Fruit fly (Drosophila melanogaster) whole organism, prepupa: Measurements from ENCODE around the gene Nrg.

Experiments
- Blimp-1 ChIP-seq: fragments of 200-800 bp; sonication (Bioruptor generic); optimal IDR thresholded peaks from 3 replicates; lab custom pipeline; 2017; ENCODE audit warnings: missing biosample characterization, missing genetic modification characterization, mild to moderate bottlenecking, moderate library complexity, missing genetic modification reagents
- CG11294 ChIP-seq: fragments of 200-800 bp; sonication (Bioruptor generic); IDR thresholded peaks from 2 replicates; pipeline ENCODE4 v1.3.6; 2022; ENCODE audit warnings: missing biosample characterization, missing genetic modification characterization
- CG11762 ChIP-seq: fragments of 200-800 bp; sonication (Bioruptor generic); optimal IDR thresholded peaks from 3 replicates; lab custom pipeline; 2016; ENCODE audit warnings: missing biosample characterization, missing genetic modification characterization; ENCODE audit not compliant: insufficient read depth
- CG11902 ChIP-seq: fragments of 200-800 bp; sonication (Bioruptor generic); optimal IDR thresholded peaks from 3 replicates; lab custom pipeline; 2016; ENCODE audit warnings: missing biosample characterization, missing genetic modification characterization
- CG15336 ChIP-seq: fragments of 200-800 bp; sonication (Bioruptor generic); IDR thresholded peaks from 2 replicates; pipeline ENCODE4 v1.3.6; 2022; ENCODE audit warnings: missing biosample characterization, missing genetic modification characterization
- CG1621 ChIP-seq: fragments of 200-800 bp; sonication (Bioruptor generic); optimal IDR thresholded peaks from 3 replicates; lab custom pipeline; 2018; ENCODE audit warnings: missing biosample characterization, mild to moderate bottlenecking, missing genetic modification characterization
- CG3032 ChIP-seq: fragments of 200-800 bp; optimal IDR thresholded peaks from 2 replicates; lab custom pipeline; 2019; ENCODE audit warnings: missing biosample characterization, mild to moderate bottlenecking, missing genetic modification characterization, moderate library complexity
- CG31627 ChIP-seq: fragments of 200-800 bp; sonication (Bioruptor generic); optimal IDR thresholded peaks from 3 replicates; lab custom pipeline; 2016; ENCODE audit warnings: missing biosample characterization, missing genetic modification characterization
- CG32006 ChIP-seq: fragments of 200-800 bp; sonication (Bioruptor generic); optimal IDR thresholded peaks from 3 replicates; lab custom pipeline; 2017; ENCODE audit warnings: missing biosample characterization, mild to moderate bottlenecking, missing genetic modification characterization
- CG34406 ChIP-seq: fragments of 200-800 bp; sonication (Bioruptor generic); optimal IDR thresholded peaks from 3 replicates; lab custom pipeline; 2016; ENCODE audit warnings: missing biosample characterization, missing genetic modification characterization
- CG3919 ChIP-seq: fragments of 200-800 bp; sonication (Bioruptor generic); optimal IDR thresholded peaks from 3 replicates; lab custom pipeline; 2016; ENCODE audit warnings: missing biosample characterization, missing genetic modification characterization
- CG4318 ChIP-seq: fragments of 200-800 bp; sonication (Bioruptor generic); optimal IDR thresholded peaks from 3 replicates; lab custom pipeline; 2017; ENCODE audit warnings: missing biosample characterization, mild to moderate bottlenecking, missing genetic modification characterization
- CG6163 ChIP-seq: fragments of 200-800 bp; sonication (Bioruptor generic); IDR thresholded peaks from 3 replicates; pipeline ENCODE4 v1.3.6; 2022; ENCODE audit warnings: missing biosample characterization, missing genetic modification characterization
- CG6808 ChIP-seq: fragments of 200-800 bp; sonication (Bioruptor generic); optimal IDR thresholded peaks from 3 replicates; lab custom pipeline; 2017; ENCODE audit warnings: missing biosample characterization, missing genetic modification characterization, mild to moderate bottlenecking, moderate library complexity, missing genetic modification reagents
- CG6854 ChIP-seq: fragments of 200-800 bp; sonication (Bioruptor generic); optimal IDR thresholded peaks from 2 replicates; lab custom pipeline; 2017; ENCODE audit warnings: missing biosample characterization, mild to moderate bottlenecking, missing genetic modification characterization
- CG7368 ChIP-seq: fragments of 200-800 bp; sonication (Bioruptor generic); optimal IDR thresholded peaks from 3 replicates; lab custom pipeline; 2016; ENCODE audit warnings: missing biosample characterization, missing genetic modification characterization
- CG8119 ChIP-seq: fragments of 200-800 bp; sonication (Bioruptor generic); IDR thresholded peaks from 3 replicates; pipeline ENCODE4 v1.3.6; 2022; ENCODE audit warnings: missing biosample characterization, missing genetic modification characterization
- CG8319 ChIP-seq: fragments of 200-800 bp; sonication (Bioruptor generic); optimal IDR thresholded peaks from 3 replicates; lab custom pipeline; 2016; ENCODE audit warnings: missing biosample characterization, missing genetic modification characterization
- CG8632 ChIP-seq: fragments of 200-800 bp; sonication (Bioruptor generic); optimal IDR thresholded peaks from 3 replicates; lab custom pipeline; 2016; ENCODE audit warnings: missing biosample characterization, missing genetic modification characterization
- CG9139 ChIP-seq: fragments of 200-800 bp; sonication (Bioruptor generic); optimal IDR thresholded peaks from 3 replicates; lab custom pipeline; 2017; ENCODE audit warnings: missing biosample characterization, mild to moderate bottlenecking, missing genetic modification characterization
- Eip75B ChIP-seq: fragments of 200-800 bp; sonication (Bioruptor generic); optimal IDR thresholded peaks from 3 replicates; lab custom pipeline; 2016; ENCODE audit warnings: missing biosample characterization, missing genetic modification characterization
- Eip78C ChIP-seq: fragments of 200-800 bp; sonication (Bioruptor generic); peaks from one replicate; lab custom pipeline; 2016; ENCODE audit warnings: missing biosample characterization, missing genetic modification characterization
- Ets21C ChIP-seq: fragments of 200-800 bp; sonication (Bioruptor generic); optimal IDR thresholded peaks from 3 replicates; lab custom pipeline; 2016; ENCODE audit warnings: missing biosample characterization, missing genetic modification characterization
- Ets96B ChIP-seq: fragments of 200-800 bp; optimal IDR thresholded peaks from 2 replicates; lab custom pipeline; 2019; ENCODE audit warnings: missing biosample characterization, mild to moderate bottlenecking, missing genetic modification characterization, moderate library complexity
- Gug ChIP-seq: fragments of 200-800 bp; sonication (Bioruptor generic); IDR thresholded peaks from 2 replicates; pipeline ENCODE4 v1.3.6; 2022; ENCODE audit warnings: missing biosample characterization, missing genetic modification characterization
- Hr38 ChIP-seq: sonication (Bioruptor generic); optimal IDR thresholded peaks from 2 replicates; lab custom pipeline; 2016; ENCODE audit warnings: missing biosample characterization, missing genetic modification characterization
- Hr39 ChIP-seq: fragments of 200-800 bp; sonication (Bioruptor generic); optimal IDR thresholded peaks from 2 replicates; lab custom pipeline; 2016; ENCODE audit warnings: missing biosample characterization, missing genetic modification characterization
- Hr4 ChIP-seq: fragments of 200-800 bp; sonication (Bioruptor generic); optimal IDR thresholded peaks from 3 replicates; lab custom pipeline; 2016; ENCODE audit warnings: missing biosample characterization, missing genetic modification characterization
- Lpt ChIP-seq: fragments of 200-800 bp; sonication (Bioruptor generic); optimal IDR thresholded peaks from 3 replicates; lab custom pipeline; 2016; ENCODE audit warnings: missing biosample characterization, missing genetic modification characterization
- Met ChIP-seq: fragments of 200-800 bp; sonication (Bioruptor generic); optimal IDR thresholded peaks from 3 replicates; lab custom pipeline; 2016; ENCODE audit warnings: missing biosample characterization, missing genetic modification characterization
- OdsH ChIP-seq: fragments of 200-800 bp; sonication (Bioruptor generic); optimal IDR thresholded peaks from 3 replicates; lab custom pipeline; 2016; ENCODE audit warnings: missing biosample characterization, missing genetic modification characterization
- Sox102F ChIP-seq: fragments of 200-800 bp; sonication (Bioruptor generic); optimal IDR thresholded peaks from 2 replicates; lab custom pipeline; 2016; ENCODE audit warnings: missing biosample characterization, mild to moderate bottlenecking, missing genetic modification characterization
- Sox14 ChIP-seq: fragments of 200-800 bp; sonication (Bioruptor generic); optimal IDR thresholded peaks from 3 replicates; lab custom pipeline; 2016; ENCODE audit warnings: missing biosample characterization, missing genetic modification characterization
- Sox15 ChIP-seq: fragments of 200-800 bp; sonication (Bioruptor generic); optimal IDR thresholded peaks from 3 replicates; lab custom pipeline; 2016; ENCODE audit warnings: missing biosample characterization, missing genetic modification characterization
- achi ChIP-seq: fragments of 200-800 bp; sonication (Bioruptor generic); optimal IDR thresholded peaks from 3 replicates; lab custom pipeline; 2016; ENCODE audit warnings: missing biosample characterization, missing genetic modification characterization
- acj6 ChIP-seq: fragments of 200-800 bp; sonication (Bioruptor generic); optimal IDR thresholded peaks from 3 replicates; lab custom pipeline; 2016; ENCODE audit warnings: missing biosample characterization, missing genetic modification characterization
- cyc ChIP-seq: fragments of 200-800 bp; sonication (Bioruptor generic); optimal IDR thresholded peaks from 3 replicates; lab custom pipeline; 2016; ENCODE audit warnings: missing biosample characterization, missing genetic modification characterization
- dac ChIP-seq: fragments of 200-800 bp; sonication (Bioruptor generic); optimal IDR thresholded peaks from 2 replicates; lab custom pipeline; 2017; ENCODE audit warnings: missing biosample characterization, mild to moderate bottlenecking, missing genetic modification characterization
- dsx ChIP-seq: fragments of 200-800 bp; optimal IDR thresholded peaks from 3 replicates; lab custom pipeline; 2019; ENCODE audit warnings: missing biosample characterization, mild to moderate bottlenecking, missing genetic modification characterization, moderate library complexity; ENCODE audit not compliant: poor library complexity, severe bottlenecking
- eg ChIP-seq: fragments of 200-800 bp; sonication (Bioruptor generic); IDR thresholded peaks from 3 replicates; pipeline ENCODE4 v1.3.6; 2022; ENCODE audit warnings: missing biosample characterization, missing genetic modification characterization
- esn ChIP-seq: fragments of 200-800 bp; sonication (Bioruptor generic); optimal IDR thresholded peaks from 2 replicates; lab custom pipeline; 2016; ENCODE audit warnings: missing biosample characterization, mild to moderate bottlenecking, missing genetic modification characterization, moderate library complexity
- fd59A ChIP-seq: fragments of 200-800 bp; sonication (Bioruptor generic); optimal IDR thresholded peaks from 2 replicates; lab custom pipeline; 2017; ENCODE audit warnings: missing biosample characterization, mild to moderate bottlenecking, missing genetic modification characterization, missing genetic modification reagents
- fkh ChIP-seq: fragments of 200-800 bp; sonication (Bioruptor generic); optimal IDR thresholded peaks from 3 replicates; lab custom pipeline; 2017; ENCODE audit warnings: missing biosample characterization, mild to moderate bottlenecking, missing genetic modification characterization, moderate library complexity
- lz ChIP-seq: fragments of 200-800 bp; sonication (Bioruptor generic); optimal IDR thresholded peaks from 3 replicates; lab custom pipeline; 2016; ENCODE audit warnings: missing biosample characterization, missing genetic modification characterization
- salr ChIP-seq, 2 experiments: fragments of 200-800 bp; sonication (Bioruptor generic); optimal IDR thresholded peaks; 3 replicates each; lab custom pipeline; 2016 to 2018; ENCODE audit warnings: missing biosample characterization in 2 of 2, missing genetic modification characterization in 2 of 2, mild to moderate bottlenecking in 1 of 2
- spab ChIP-seq: fragments of 200-800 bp; sonication (Bioruptor generic); optimal IDR thresholded peaks from 2 replicates; lab custom pipeline; 2017; ENCODE audit warnings: missing biosample characterization, mild to moderate bottlenecking, missing genetic modification characterization, missing genetic modification reagents
- ss ChIP-seq, 2 experiments: fragments of 200-800 bp; sonication (Bioruptor generic); optimal IDR thresholded peaks; 2 replicates in 1 of 2; 3 replicates in 1 of 2; lab custom pipeline; 2017 to 2018; ENCODE audit warnings: mild to moderate bottlenecking in 2 of 2, missing biosample characterization in 2 of 2, missing genetic modification characterization in 2 of 2, moderate library complexity in 1 of 2
- svp ChIP-seq: fragments of 200-800 bp; sonication (Bioruptor generic); peaks from one replicate; lab custom pipeline; 2016; ENCODE audit warnings: missing biosample characterization, missing genetic modification characterization
- topi ChIP-seq: fragments of 200-800 bp; sonication (Bioruptor generic); optimal IDR thresholded peaks from 3 replicates; lab custom pipeline; 2016; ENCODE audit warnings: missing biosample characterization, missing genetic modification characterization
- vri ChIP-seq: fragments of 200-800 bp; sonication (Bioruptor generic); optimal IDR thresholded peaks from 3 replicates; lab custom pipeline; 2016; ENCODE audit warnings: missing biosample characterization, mild to moderate bottlenecking, missing genetic modification characterization

The Nrg gene

dm6 chrX:8583159-8583558 lies 66.0 kb downstream of the Nrg start:
- TF ChIP-seq salr (GFP tag; optimal IDR thresholded peaks at IDR 0.05; lab: Kevin White, UChicago): no peak
- TF ChIP-seq Eip78C (GFP tag; lab: Kevin White, UChicago): peak; percentile 43
- TF ChIP-seq CG34406 (GFP tag; lab: Kevin White, UChicago): no peak
- TF ChIP-seq, all 60 proteins: peak for 1

dm6 chrX:8588607-8589171 lies 71.5 kb downstream of the Nrg start, which contains the start of gene CG12081:
Gene CG12081, plus strand, starts transcription at chrX:8588811.
- TF ChIP-seq Hr38 (GFP tag; lab: Kevin White, UChicago): no peak
- no peak for TF ChIP-seq CG9139 (GFP tag; lab: Kevin White, UChicago)
- no peak for TF ChIP-seq eg (GFP tag; lab: Robert Waterston, UW)
- no peak for TF ChIP-seq CG1621 (tag; lab: Kevin White, UChicago)
- no peak for TF ChIP-seq CG3032 (tag; lab: Kevin White, UChicago)
- no peak for TF ChIP-seq CG11902 (GFP tag; lab: Kevin White, UChicago)
- TF ChIP-seq CG31627 (GFP tag; lab: Kevin White, UChicago): no peak
- no peak for TF ChIP-seq Sox102F
- TF ChIP-seq CG34406 (GFP tag; lab: Kevin White, UChicago): no peak
- no peak for TF ChIP-seq CG6854 (GFP tag; lab: Kevin White, UChicago)
- TF ChIP-seq dsx: no peak
- TF ChIP-seq CG8632 (GFP tag; lab: Kevin White, UChicago): no peak
- TF ChIP-seq fd59A: no peak
- TF ChIP-seq Ets21C (GFP tag; lab: Kevin White, UChicago): no peak
- no peak for TF ChIP-seq Met (GFP tag; lab: Kevin White, UChicago)
- no peak for TF ChIP-seq CG11762 (GFP tag; lab: Kevin White, UChicago)
- no peak for TF ChIP-seq Hr4 (GFP tag; lab: Kevin White, UChicago)
- no peak for TF ChIP-seq svp (GFP tag; lab: Kevin White, UChicago)
- TF ChIP-seq CG4318: no peak
- no peak for TF ChIP-seq Ets96B
- no peak for TF ChIP-seq ss (GFP tag; optimal IDR thresholded peaks at IDR 0.05; lab: Kevin White, UChicago)
- no peak for TF ChIP-seq Gug (GFP tag; lab: Robert Waterston, UW)
- no peak for TF ChIP-seq CG8119 (GFP tag; lab: Robert Waterston, UW)
- TF ChIP-seq CG32006 (GFP tag; lab: Kevin White, UChicago): no peak
- peak; percentile 54 for TF ChIP-seq Sox14 (GFP tag; lab: Kevin White, UChicago)
- TF ChIP-seq CG8319 (GFP tag; lab: Kevin White, UChicago): no peak
- TF ChIP-seq Lpt (GFP tag; lab: Kevin White, UChicago): no peak
- TF ChIP-seq dac: no peak
- TF ChIP-seq vri (GFP tag; lab: Kevin White, UChicago): no peak
- TF ChIP-seq CG6808 (GFP tag; lab: Kevin White, UChicago): no peak
- TF ChIP-seq lz (GFP tag; lab: Kevin White, UChicago): peak; percentile 19
- TF ChIP-seq spab: no peak
- no peak for TF ChIP-seq CG3919
- TF ChIP-seq Eip75B: no peak
- no peak for TF ChIP-seq CG11294
- no peak for TF ChIP-seq topi (GFP tag; lab: Kevin White, UChicago)
- TF ChIP-seq Sox15 (GFP tag; lab: Kevin White, UChicago): no peak
- TF ChIP-seq Blimp-1 (GFP tag; lab: Kevin White, UChicago): no peak
- no peak for TF ChIP-seq OdsH
- TF ChIP-seq achi (GFP tag; lab: Kevin White, UChicago): peak; percentile 46
- TF ChIP-seq esn (GFP tag; lab: Kevin White, UChicago): peak; percentile 24
- TF ChIP-seq Hr39: no peak
- no peak for TF ChIP-seq acj6 (GFP tag; lab: Kevin White, UChicago)
- TF ChIP-seq cyc (GFP tag; lab: Kevin White, UChicago): no peak
- TF ChIP-seq CG6163 (GFP tag; lab: Robert Waterston, UW): 0 out of 3 replicates have a peak, but pooled peaks have one; percentile 7
- TF ChIP-seq fkh (GFP tag; lab: Kevin White, UChicago): peak; percentile 48
- TF ChIP-seq CG7368 (GFP tag; lab: Kevin White, UChicago): no peak
- TF ChIP-seq CG15336: no peak
